Fruit fly (Drosophila melanogaster): ENCODE data around the gene CG43219.

CG43219 gene

DNA sequence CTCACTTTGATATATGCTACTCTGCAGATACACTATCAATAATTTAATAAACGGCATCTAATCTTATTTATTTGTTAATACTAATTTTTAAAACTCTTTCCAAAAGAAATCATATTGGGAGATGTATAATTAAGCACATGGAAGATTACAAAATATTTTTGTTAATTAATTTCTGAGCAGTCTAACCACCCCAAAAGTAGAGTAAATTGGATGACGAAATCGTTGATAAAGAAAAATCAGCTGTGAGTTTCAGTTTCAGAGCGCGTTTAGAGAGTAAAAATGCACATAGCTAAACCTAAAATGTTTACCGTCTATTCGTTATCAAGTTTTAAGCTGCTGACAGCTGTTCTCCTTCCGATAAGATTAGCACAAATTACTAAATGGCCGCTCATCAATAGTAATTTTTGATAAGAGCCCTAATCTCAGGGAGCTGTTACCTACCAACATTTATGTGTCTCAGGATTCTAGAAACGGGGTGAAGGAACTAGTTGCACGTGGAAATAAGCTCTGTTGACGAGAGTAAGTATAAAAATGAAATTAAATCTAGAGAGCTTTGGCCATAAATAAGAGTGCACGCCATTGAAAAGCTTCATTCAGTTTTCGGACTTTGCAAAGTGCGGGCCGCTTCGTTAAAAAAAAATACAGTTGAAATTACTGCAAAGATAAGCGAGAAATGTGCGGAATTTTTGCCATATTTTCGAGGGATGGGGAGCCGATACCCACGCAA is 47.5 kb upstream of the CG43219 start, which contains the start of the genes chb and AsnS (continued):
- TF ChIP-seq sqz (GFP tag; optimal IDR thresholded peaks at IDR 0.05) (peak; percentile 69), fu2 (GFP tag; optimal IDR thresholded peaks at IDR 0.05) (peak; percentile 78), CG6254 (GFP tag; optimal IDR thresholded peaks at IDR 0.05) (peak; percentile 12), unc-4 (GFP tag; IDR thresholded peaks at IDR 0.05; ENCODE audit: partially characterized antibody) (no peak), scrt (GFP tag; optimal IDR thresholded peaks at IDR 0.05) (no peak), ttk (GFP tag; IDR thresholded peaks at IDR 0.05) (peak; percentile 92), Lpt (GFP tag; optimal IDR thresholded peaks at IDR 0.05) (no peak), Bteb2 (GFP tag; optimal IDR thresholded peaks at IDR 0.05) (peak; percentile 88), CG13775 (GFP tag; optimal IDR thresholded peaks at IDR 0.05) (peak; percentile 70), Dfd (GFP tag; optimal IDR thresholded peaks at IDR 0.05) (peak in 1 of 2 experiments; percentile 68), Nf-YC (tag; optimal IDR thresholded peaks at IDR 0.05) (peak; percentile 53), CG10462 (GFP tag; optimal IDR thresholded peaks at IDR 0.05) (peak; percentile 59), CG4360 (GFP tag; IDR thresholded peaks at IDR 0.05) (0 out of 2 replicates have a peak, but pooled peaks have one; percentile 29), dati (GFP tag; IDR thresholded peaks at IDR 0.05) (peak; percentile 44; the same call in 1 of the 2 replicates), crol (GFP tag; IDR thresholded peaks at IDR 0.05) (peak; percentile 12; the same call in 1 of the 2 replicates), CG1832 (GFP tag; optimal IDR thresholded peaks at IDR 0.05) (no peak), CG30431 (GFP tag; optimal IDR thresholded peaks at IDR 0.05) (peak; percentile 44), CG7357 (GFP tag; IDR thresholded peaks at IDR 0.05) (peak; percentile 76), Dref (GFP tag; IDR thresholded peaks at IDR 0.05) (no peak), CG3281 (GFP tag; optimal IDR thresholded peaks at IDR 0.05) (peak; percentile 89), unpg (GFP tag; optimal IDR thresholded peaks at IDR 0.05) (peak; percentile 97), Stat92E (GFP tag; optimal IDR thresholded peaks at IDR 0.05) (no peak), slou (GFP tag; optimal IDR thresholded peaks at IDR 0.05) (peak; percentile 80), pan (optimal IDR thresholded peaks at IDR 0.05) (no peak), pan (GFP tag; optimal IDR thresholded peaks at IDR 0.05 in 1 of 2, IDR thresholded peaks at IDR 0.05 in 1 of 2) (peak in 1 of 2 experiments; percentile 96), CG3407 (GFP tag; optimal IDR thresholded peaks at IDR 0.05) (peak; percentile 76), CG6791 (GFP tag; IDR thresholded peaks at IDR 0.05; ENCODE audit: partially characterized antibody) (no peak), Trl (optimal IDR thresholded peaks at IDR 0.05) (peak; percentile 5 to 51), Trl (GFP tag; optimal IDR thresholded peaks at IDR 0.05) (peak; percentile 72), wdn (GFP tag; IDR thresholded peaks at IDR 0.05) (peak; percentile 93), CG6813 (GFP tag; optimal IDR thresholded peaks at IDR 0.05) (peak; percentile 72), MESR4 (GFP tag; optimal IDR thresholded peaks at IDR 0.05) (peak; percentile 30), ERR (GFP tag; optimal IDR thresholded peaks at IDR 0.05) (peak; percentile 36), CG12659 (GFP tag; optimal IDR thresholded peaks at IDR 0.05) (peak; percentile 86), crc (GFP tag; optimal IDR thresholded peaks at IDR 0.05) (peak; percentile 94), exex (tag; optimal IDR thresholded peaks at IDR 0.05) (peak; percentile 67), tgo (GFP tag; IDR thresholded peaks at IDR 0.05) (peak; percentile 94), CG15601 (tag; optimal IDR thresholded peaks at IDR 0.05) (peak; percentile 51), Dll (GFP tag; IDR thresholded peaks at IDR 0.05; ENCODE audit: partially characterized antibody) (no peak), CG15514 (GFP tag; optimal IDR thresholded peaks at IDR 0.05) (peak; percentile 73), peb (GFP tag; IDR thresholded peaks at IDR 0.05) (peak; percentile 87), CG10543 (GFP tag; optimal IDR thresholded peaks at IDR 0.05) (peak; percentile 19), CG31365 (tag; optimal IDR thresholded peaks at IDR 0.05) (peak; percentile 53), Hsf (GFP tag; optimal IDR thresholded peaks at IDR 0.05) (peak; percentile 85), ci (GFP tag; IDR thresholded peaks at IDR 0.05) (peak; percentile 91), pum (GFP tag; optimal IDR thresholded peaks at IDR 0.05) (peak; percentile 61), CG14050 (GFP tag; IDR thresholded peaks at IDR 0.05) (peak; percentile 81), ewg (GFP tag; optimal IDR thresholded peaks at IDR 0.05) (peak; percentile 71), sc (optimal IDR thresholded peaks at IDR 0.05) (no peak), sc (GFP tag; optimal IDR thresholded peaks at IDR 0.05) (peak; percentile 62)

Measured in whole organism, embryonic.